Fruit fly (Drosophila melanogaster): Measurements from ENCODE around the gene CG31810.
A peak's percentile ranks its signal among the peaks of the same experiment; 100 is the strongest.

The CG31810 gene

DNA sequence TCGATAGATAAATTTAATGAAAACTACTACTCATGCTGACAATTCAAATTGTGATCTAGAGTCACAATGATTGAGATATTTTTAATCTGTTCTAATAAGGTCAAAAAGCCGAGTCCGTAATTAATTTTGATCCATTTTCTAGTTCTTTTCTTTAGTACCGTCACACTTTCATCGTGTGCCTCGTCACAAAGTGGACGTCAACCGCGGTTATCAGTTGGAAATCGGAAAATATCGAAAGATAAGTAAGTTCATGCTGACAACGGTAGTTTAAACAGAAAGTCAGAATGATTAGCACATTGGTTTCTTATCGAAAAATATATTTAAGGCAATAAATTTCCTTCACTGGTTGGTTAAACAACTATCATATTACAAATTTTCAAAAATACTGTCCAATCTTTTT lies 1.7 kb downstream of the CG31810 start (continued):
- TF ChIP-seq GATAe (GFP tag; conservative IDR thresholded peaks at IDR 0.05) (0 out of 2 replicates have a peak, but pooled peaks have one; percentile 15), so (GFP tag; IDR thresholded peaks at IDR 0.05) (no peak), CG3065 (GFP tag; optimal IDR thresholded peaks at IDR 0.05) (no peak)

DNA sequence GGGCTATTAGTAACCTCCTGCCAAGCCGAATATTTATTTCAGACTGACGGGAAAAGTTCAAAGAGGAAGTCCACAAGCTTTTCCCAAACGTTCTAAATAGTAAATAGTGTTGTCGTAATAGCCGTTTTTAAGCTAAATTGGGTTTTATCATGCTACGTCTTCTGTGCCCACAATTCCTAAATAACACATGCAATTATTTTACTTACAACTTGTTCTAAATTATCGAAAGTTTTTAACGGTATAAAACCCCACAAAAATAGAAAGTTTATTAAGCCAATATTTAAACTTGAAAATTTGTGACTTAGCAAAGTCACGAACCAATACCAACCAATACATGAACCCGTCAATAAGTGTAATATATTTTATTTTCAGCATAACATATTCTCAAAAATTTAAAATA lies 3.5 kb downstream of the CG31810 start, which contains the start of gene CG13284:
Gene CG13284, minus strand, starts transcription at position 47 of the 400 bp plus-strand sequence.
- no peak for TF ChIP-seq jing (GFP tag; optimal IDR thresholded peaks at IDR 0.05)
- TF ChIP-seq exex (tag; optimal IDR thresholded peaks at IDR 0.05), result peak; percentile 1
- peak; percentile 22 for TF ChIP-seq stwl (tag; optimal IDR thresholded peaks at IDR 0.05)
- TF ChIP-seq Blimp-1 (GFP tag; optimal IDR thresholded peaks at IDR 0.05), result no peak
- TF ChIP-seq gem (tag; optimal IDR thresholded peaks at IDR 0.05), result peak; percentile 1
- TF ChIP-seq trh (GFP tag; optimal IDR thresholded peaks at IDR 0.05), result no peak
- peak; percentile 46 for TF ChIP-seq CTCF (GFP tag; optimal IDR thresholded peaks at IDR 0.05)
- no peak for TF ChIP-seq CG9215 (GFP tag; IDR thresholded peaks at IDR 0.05)
- TF ChIP-seq onecut (GFP tag; IDR thresholded peaks at IDR 0.05), result peak; percentile 87
- 0 out of 3 replicates have a peak, but pooled peaks have one; percentile 53 for TF ChIP-seq CG2199 (GFP tag; IDR thresholded peaks at IDR 0.05)
- TF ChIP-seq CG18619 (GFP tag; optimal IDR thresholded peaks at IDR 0.05), result no peak
- 0 out of 2 replicates have a peak, but pooled peaks have one; percentile 8 for TF ChIP-seq HLH3B (GFP tag; IDR thresholded peaks at IDR 0.05)
- peak; percentile 28 for TF ChIP-seq pita (GFP tag; optimal IDR thresholded peaks at IDR 0.05)
- peak; percentile 57; the same call in 2 of the 3 replicates for TF ChIP-seq row (GFP tag; IDR thresholded peaks at IDR 0.05)
- peak; percentile 82 for TF ChIP-seq Sry-β (GFP tag; optimal IDR thresholded peaks at IDR 0.05)
- TF ChIP-seq CG12744 (GFP tag; optimal IDR thresholded peaks at IDR 0.05), result no peak
- TF ChIP-seq E2f2 (GFP tag; IDR thresholded peaks at IDR 0.05), result peak; percentile 15; the same call in 1 of the 2 replicates
- TF ChIP-seq Myb (GFP tag; optimal IDR thresholded peaks at IDR 0.05), result peak; percentile 13
- no peak for TF ChIP-seq CG17385 (GFP tag; optimal IDR thresholded peaks at IDR 0.05)
- TF ChIP-seq vvl (GFP tag; IDR thresholded peaks at IDR 0.05), result no peak

DNA sequence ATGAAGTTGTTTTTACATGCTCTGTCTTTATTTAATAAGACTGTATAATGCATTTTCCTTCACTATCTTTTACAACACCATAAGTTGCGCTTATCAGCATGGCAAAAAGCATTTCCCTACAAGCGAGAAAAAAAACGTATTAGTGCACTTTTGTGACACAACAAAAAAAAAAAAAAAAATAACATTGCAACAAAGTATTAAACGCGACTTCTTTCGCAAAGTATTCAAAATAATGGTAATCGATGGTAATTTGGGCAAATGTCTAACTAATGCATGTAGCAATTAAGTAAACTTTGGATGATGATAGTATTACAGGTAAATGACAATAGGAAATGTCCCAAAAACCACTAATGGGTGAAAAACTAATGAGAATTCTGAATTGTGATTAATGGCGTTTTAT lies 4.2 kb downstream of the CG31810 start:
- TF ChIP-seq Fer3 (tag; optimal IDR thresholded peaks at IDR 0.05) (no peak), Rx (GFP tag; IDR thresholded peaks at IDR 0.05) (no peak), Kr (GFP tag; optimal IDR thresholded peaks at IDR 0.05) (no peak), Antp (GFP tag; optimal IDR thresholded peaks at IDR 0.05) (no peak), bigmax (GFP tag; optimal IDR thresholded peaks at IDR 0.05) (no peak), slbo (GFP tag; IDR thresholded peaks at IDR 0.05) (no peak), Usf (GFP tag; optimal IDR thresholded peaks at IDR 0.05) (no peak), tll (GFP tag; optimal IDR thresholded peaks at IDR 0.05) (no peak), grn (GFP tag; optimal IDR thresholded peaks at IDR 0.05) (no peak), CG11560 (tag; IDR thresholded peaks at IDR 0.05) (no peak), crc (GFP tag; optimal IDR thresholded peaks at IDR 0.05) (no peak), CG4854 (GFP tag; optimal IDR thresholded peaks at IDR 0.05) (no peak), br (optimal IDR thresholded peaks at IDR 0.05) (no peak), CG14441 (GFP tag; IDR thresholded peaks at IDR 0.05) (no peak), PHDP (tag; optimal IDR thresholded peaks at IDR 0.05) (no peak), gcm (GFP tag; optimal IDR thresholded peaks at IDR 0.05) (no peak), CG1792 (GFP tag; optimal IDR thresholded peaks at IDR 0.05) (no peak), aop (GFP tag; IDR thresholded peaks at IDR 0.05) (no peak), slp2 (GFP tag; optimal IDR thresholded peaks at IDR 0.05) (no peak)
